Fruit fly (Drosophila melanogaster): ENCODE results near the gene Cubn2.
A peak's percentile ranks its signal among the peaks of the same experiment; 100 is the strongest.

The Cubn2 gene

dm6 chr3L:11833296-11833717, 18.8 kb upstream of the Cubn2 start, which contains the start of gene CycA (continued):
- TF ChIP-seq pita (GFP tag; optimal IDR thresholded peaks at IDR 0.05) (no peak), CG7745 (tag; optimal IDR thresholded peaks at IDR 0.05) (no peak), CG30431 (GFP tag; optimal IDR thresholded peaks at IDR 0.05) (no peak), Usf (GFP tag; optimal IDR thresholded peaks at IDR 0.05) (no peak), seq (GFP tag; IDR thresholded peaks at IDR 0.05) (no peak), crp (GFP tag; optimal IDR thresholded peaks at IDR 0.05) (peak in 1 of 2 experiments; percentile 24), CG15601 (tag; optimal IDR thresholded peaks at IDR 0.05) (peak; percentile 51), CG14860 (GFP tag; IDR thresholded peaks at IDR 0.05; ENCODE audit: partially characterized antibody) (peak; percentile 68), CG10462 (GFP tag; optimal IDR thresholded peaks at IDR 0.05) (no peak), CG17568 (GFP tag; optimal IDR thresholded peaks at IDR 0.05) (peak; percentile 33), gro (GFP tag; optimal IDR thresholded peaks at IDR 0.05) (peak; percentile 55), CG1603 (tag; optimal IDR thresholded peaks at IDR 0.05) (peak; percentile 59), pzg (GFP tag; optimal IDR thresholded peaks at IDR 0.05) (peak; percentile 95), Atf6 (GFP tag; IDR thresholded peaks at IDR 0.05) (no peak), Hmr (GFP tag; optimal IDR thresholded peaks at IDR 0.05) (no peak), CG16863 (GFP tag; optimal IDR thresholded peaks at IDR 0.05) (no peak), Hmx (GFP tag; optimal IDR thresholded peaks at IDR 0.05) (no peak), wek (GFP tag; optimal IDR thresholded peaks at IDR 0.05) (peak; percentile 32), CG9817 (tag; optimal IDR thresholded peaks at IDR 0.05) (no peak), CG8765 (GFP tag; IDR thresholded peaks at IDR 0.05) (no peak), CG1024 (GFP tag; IDR thresholded peaks at IDR 0.05) (no peak), CG2678 (tag; optimal IDR thresholded peaks at IDR 0.05) (no peak), pan (optimal IDR thresholded peaks at IDR 0.05) (no peak), pan (GFP tag; optimal IDR thresholded peaks at IDR 0.05 in 1 of 2, IDR thresholded peaks at IDR 0.05 in 1 of 2) (no peak), Tbp (GFP tag; optimal IDR thresholded peaks at IDR 0.05) (no peak), CG13296 (GFP tag; optimal IDR thresholded peaks at IDR 0.05) (no peak), Dip3 (GFP tag; optimal IDR thresholded peaks at IDR 0.05) (no peak), CG2199 (GFP tag; IDR thresholded peaks at IDR 0.05) (no peak), CrebB (tag; optimal IDR thresholded peaks at IDR 0.05) (no peak), amos (GFP tag; IDR thresholded peaks at IDR 0.05; ENCODE audit: partially characterized antibody) (peak; percentile 94), CG17186 (GFP tag; optimal IDR thresholded peaks at IDR 0.05) (peak; percentile 73), bbx (GFP tag; IDR thresholded peaks at IDR 0.05; ENCODE audit: partially characterized antibody) (peak; percentile 89), sna (GFP tag; IDR thresholded peaks at IDR 0.05; ENCODE audit: partially characterized antibody) (peak; percentile 77), CG18011 (GFP tag; optimal IDR thresholded peaks at IDR 0.05) (no peak), CG12104 (GFP tag; optimal IDR thresholded peaks at IDR 0.05) (no peak), insv (GFP tag; optimal IDR thresholded peaks at IDR 0.05) (peak in 1 of 2 experiments; percentile 28), Dp (GFP tag; optimal IDR thresholded peaks at IDR 0.05) (peak; percentile 100), Side (GFP tag; optimal IDR thresholded peaks at IDR 0.05) (peak; percentile 25), ac (GFP tag; optimal IDR thresholded peaks at IDR 0.05) (no peak), cad (GFP tag; optimal IDR thresholded peaks at IDR 0.05) (no peak), CG30403 (GFP tag; optimal IDR thresholded peaks at IDR 0.05) (peak; percentile 12), CG12391 (tag; optimal IDR thresholded peaks at IDR 0.05) (peak; percentile 25), CG5953 (GFP tag; IDR thresholded peaks at IDR 0.05) (no peak), CG11696 (GFP tag; IDR thresholded peaks at IDR 0.05) (no peak), CG2120 (GFP tag; optimal IDR thresholded peaks at IDR 0.05) (peak; percentile 13), ATbp (GFP tag; optimal IDR thresholded peaks at IDR 0.05) (no peak), br (optimal IDR thresholded peaks at IDR 0.05) (no peak), CG9727 (GFP tag; optimal IDR thresholded peaks at IDR 0.05) (peak; percentile 4), CG34224 (GFP tag; IDR thresholded peaks at IDR 0.05; ENCODE audit: partially characterized antibody) (peak; percentile 79), vvl (GFP tag; IDR thresholded peaks at IDR 0.05) (no peak), ato (GFP tag; IDR thresholded peaks at IDR 0.05; ENCODE audit: partially characterized antibody) (peak; percentile 85)
